Worm (Caenorhabditis elegans) whole organism, L3 larva: ENCODE data around the gene ZK1307.8.

Source experiments
- R02D3.7 ChIP-seq: fragments of 150-350 bp; optimal IDR thresholded peaks from 2 replicates; lab custom pipeline; 2014; ENCODE audit warnings: missing biosample characterization, missing genetic modification characterization
- ama-1 ChIP-seq: fragments of 150-350 bp; optimal IDR thresholded peaks from 2 replicates; lab custom pipeline; 2018
- ceh-28 ChIP-seq: fragments of 150-350 bp; optimal IDR thresholded peaks from 2 replicates; lab custom pipeline; 2014; ENCODE audit warnings: missing biosample characterization, missing genetic modification reagents, missing genetic modification characterization
- egl-27 ChIP-seq: sonication (generic microtip); optimal IDR thresholded peaks from 4 replicates; lab custom pipeline; 2017; ENCODE audit warnings: missing biosample characterization, missing genetic modification reagents, missing genetic modification characterization
- egl-5 ChIP-seq: fragments of 150-350 bp; optimal IDR thresholded peaks from 2 replicates; lab custom pipeline; 2017; ENCODE audit warnings: missing biosample characterization, missing genetic modification reagents, missing genetic modification characterization, inconsistent platforms
- elt-1 ChIP-seq: fragments of 150-350 bp; optimal IDR thresholded peaks from 2 replicates; lab custom pipeline; 2014; ENCODE audit warnings: missing biosample characterization, missing genetic modification characterization
- elt-2 ChIP-seq: sonication (generic microtip); optimal IDR thresholded peaks from 2 replicates; lab custom pipeline; 2016; ENCODE audit warnings: missing genetic modification reagents, mild to moderate bottlenecking, missing genetic modification characterization, missing compliant biosample characterization
- elt-3 ChIP-seq, 3 experiments: fragments of 150-350 bp in 1 of 3; sonication (generic microtip) in 2 of 3; optimal IDR thresholded peaks; 2 replicates in 2 of 3; 4 replicates in 1 of 3; lab custom pipeline; 2014 to 2017; ENCODE audit warnings: missing biosample characterization in 3 of 3, missing genetic modification characterization in 3 of 3
- eor-1 ChIP-seq, 2 experiments: fragments of 150-350 bp; optimal IDR thresholded peaks; 2 replicates each; lab custom pipeline; 2014 to 2018; ENCODE audit warnings: missing biosample characterization in 2 of 2, missing genetic modification characterization in 2 of 2
- hmg-11 ChIP-seq: sonication (generic microtip); optimal IDR thresholded peaks from 2 replicates; lab custom pipeline; 2016; ENCODE audit warnings: missing genetic modification characterization, missing compliant biosample characterization
- jun-1 ChIP-seq: fragments of 150-350 bp; optimal IDR thresholded peaks from 2 replicates; lab custom pipeline; 2014; ENCODE audit warnings: missing biosample characterization, missing genetic modification reagents, missing genetic modification characterization
- lin-15B ChIP-seq: fragments of 150-350 bp; optimal IDR thresholded peaks from 2 replicates; lab custom pipeline; 2014; ENCODE audit warnings: missing biosample characterization, missing genetic modification characterization
- lsy-12 ChIP-seq: sonication (generic microtip); optimal IDR thresholded peaks from 2 replicates; lab custom pipeline; 2016; ENCODE audit warnings: mild to moderate bottlenecking, missing genetic modification characterization, missing compliant biosample characterization
- mml-1 ChIP-seq: fragments of 150-350 bp; sonication (generic microtip); optimal IDR thresholded peaks from 3 replicates; lab custom pipeline; 2014; ENCODE audit warnings: missing biosample characterization, missing genetic modification characterization
- nfya-1 ChIP-seq: sonication (generic microtip); optimal IDR thresholded peaks from 2 replicates; lab custom pipeline; 2017; ENCODE audit warnings: missing genetic modification characterization, mild to moderate bottlenecking, missing compliant biosample characterization, antibody characterized with exemption, moderate library complexity; ENCODE audit not compliant: insufficient read depth
- nhr-12 ChIP-seq: fragments of 150-350 bp; optimal IDR thresholded peaks from 2 replicates; lab custom pipeline; 2014; ENCODE audit warnings: missing biosample characterization, missing genetic modification characterization
- nhr-23 ChIP-seq: fragments of 150-350 bp; optimal IDR thresholded peaks from 2 replicates; lab custom pipeline; 2014; ENCODE audit warnings: missing biosample characterization, missing genetic modification reagents, missing genetic modification characterization
- nhr-237 ChIP-seq: fragments of 150-350 bp; optimal IDR thresholded peaks from 2 replicates; lab custom pipeline; 2014; ENCODE audit warnings: missing biosample characterization, missing genetic modification characterization
- nhr-25 ChIP-seq: sonication (generic microtip); optimal IDR thresholded peaks from 2 replicates; lab custom pipeline; 2017; ENCODE audit warnings: missing biosample characterization, missing genetic modification characterization
- nhr-28 ChIP-seq: fragments of 150-350 bp; optimal IDR thresholded peaks from 2 replicates; lab custom pipeline; 2014; ENCODE audit warnings: missing biosample characterization, missing genetic modification characterization
- nhr-43 ChIP-seq: sonication (generic microtip); optimal IDR thresholded peaks from 2 replicates; lab custom pipeline; 2016; ENCODE audit warnings: mild to moderate bottlenecking, missing genetic modification characterization, missing compliant biosample characterization; ENCODE audit not compliant: poor library complexity, severe bottlenecking
- nhr-67 ChIP-seq: fragments of 150-350 bp; optimal IDR thresholded peaks from 2 replicates; lab custom pipeline; 2014; ENCODE audit warnings: missing biosample characterization, missing genetic modification characterization
- nhr-76 ChIP-seq: fragments of 150-350 bp; sonication (generic microtip); optimal IDR thresholded peaks from 5 replicates; lab custom pipeline; 2014; ENCODE audit warnings: missing biosample characterization, missing genetic modification characterization
- nhr-77 ChIP-seq: fragments of 150-350 bp; optimal IDR thresholded peaks from 2 replicates; lab custom pipeline; 2014; ENCODE audit warnings: missing biosample characterization, missing genetic modification characterization
- pha-4 ChIP-seq: fragments of 150-350 bp; optimal IDR thresholded peaks from 2 replicates; lab custom pipeline; 2014; ENCODE audit warnings: missing biosample characterization, missing genetic modification reagents, missing genetic modification characterization
- pqm-1 ChIP-seq: fragments of 150-350 bp; optimal IDR thresholded peaks from 2 replicates; lab custom pipeline; 2017; ENCODE audit warnings: missing biosample characterization, missing genetic modification characterization, inconsistent platforms
- snpc-4 ChIP-seq: fragments of 150-350 bp; optimal IDR thresholded peaks from 2 replicates; lab custom pipeline; 2014; ENCODE audit warnings: missing biosample characterization, missing genetic modification characterization
- tbx-2 ChIP-seq: sonication (generic microtip); optimal IDR thresholded peaks from 2 replicates; lab custom pipeline; 2016; ENCODE audit warnings: mild to moderate bottlenecking, missing genetic modification characterization, missing compliant biosample characterization
- zag-1 ChIP-seq: fragments of 150-350 bp; optimal IDR thresholded peaks from 2 replicates; lab custom pipeline; 2014; ENCODE audit warnings: missing biosample characterization, missing genetic modification characterization
- ztf-4 ChIP-seq: fragments of 150-350 bp; optimal IDR thresholded peaks from 2 replicates; lab custom pipeline; 2014; ENCODE audit warnings: missing biosample characterization, missing genetic modification characterization

Gene ZK1307.8

DNA sequence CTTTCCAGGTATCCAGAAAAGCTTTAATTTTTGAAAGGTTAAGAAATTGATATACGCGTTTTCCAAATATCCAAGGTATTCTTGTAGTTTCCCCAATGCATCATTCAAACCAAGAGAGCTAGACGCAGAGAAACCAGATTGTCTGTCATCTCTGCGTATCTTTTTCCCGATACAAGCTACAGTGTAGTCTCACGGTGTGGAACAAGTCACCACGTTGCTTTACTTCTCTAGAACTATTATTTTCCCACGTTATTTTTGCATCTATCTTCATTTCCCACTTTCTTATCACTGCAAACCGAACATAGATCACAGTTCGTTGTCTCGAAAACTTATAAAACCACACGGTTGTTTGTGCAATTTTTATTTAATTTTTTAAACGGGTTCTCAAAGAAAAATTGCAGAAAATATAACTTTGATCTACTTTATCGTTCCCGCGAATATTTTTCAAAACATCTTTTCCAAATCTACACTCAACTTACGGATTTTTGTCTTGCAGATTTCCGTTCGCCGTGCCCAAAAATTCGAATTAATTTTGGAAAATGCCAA is 31.9 kb downstream of the ZK1307.8 start, which contains the start of gene gstk-1:
Gene gstk-1, plus strand, starts transcription at position 496 of the 546 bp plus-strand sequence.
- TF ChIP-seq jun-1 (no peak), lsy-12 (tag; lab: Kevin White, UChicago) (peak; percentile 11), nhr-43 (tag; lab: Kevin White, UChicago) (peak; percentile 41), nhr-23 (tag; lab: Kevin White, UChicago) (peak; percentile 44), elt-2 (peak; percentile 87), pqm-1 (tag; lab: Kevin White, UChicago) (peak; percentile 74), egl-27 (no peak), pha-4 (tag; lab: Kevin White, UChicago) (peak; percentile 47)

DNA sequence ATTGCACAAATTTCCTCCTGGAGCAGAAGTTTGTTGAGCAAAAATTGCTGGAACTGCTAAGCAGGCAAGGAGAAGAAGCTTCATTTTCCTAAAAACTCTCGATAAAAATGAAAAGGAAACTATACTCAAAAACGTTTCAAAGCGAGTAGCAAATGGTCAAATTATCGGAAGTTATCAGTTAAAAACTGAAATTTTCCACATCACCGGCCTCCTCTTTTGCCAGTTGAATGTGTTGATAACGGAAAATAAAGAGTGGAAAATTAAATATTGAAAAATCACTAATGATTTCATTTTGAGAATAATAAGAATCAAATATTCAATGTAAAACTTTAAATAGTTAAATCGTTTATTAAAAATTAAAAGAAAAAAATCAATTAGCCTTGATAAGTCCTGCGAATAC is 34.5 kb downstream of the ZK1307.8 start, which contains the start of gene ZK1320.2:
Gene ZK1320.2, minus strand, starts transcription at position 88 of the 400 bp plus-strand sequence.
- TF ChIP-seq nhr-12 (tag; lab: Kevin White, UChicago) (no peak), elt-2 (peak; percentile 66), pqm-1 (tag; lab: Kevin White, UChicago) (peak; percentile 42)

DNA sequence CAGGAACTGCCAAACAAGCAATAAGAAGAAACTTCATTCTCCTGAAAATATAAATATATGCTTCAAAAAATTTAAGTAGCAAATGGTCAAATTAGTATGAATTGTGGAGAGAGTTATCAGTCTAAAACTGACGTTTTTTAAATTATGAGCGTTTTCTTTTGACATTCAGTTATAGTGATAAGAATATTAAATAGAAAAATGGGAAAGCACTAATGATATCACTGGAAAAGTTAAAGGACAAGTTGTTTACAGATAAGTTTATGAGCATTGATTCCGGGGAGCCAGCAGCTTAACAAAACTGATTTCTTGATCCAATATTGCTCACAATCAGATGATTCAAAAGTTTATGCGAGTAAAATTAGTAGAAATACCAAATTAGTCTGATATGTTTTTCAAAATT is 36.0 kb downstream of the ZK1307.8 start, which contains the start of gene ZK1320.3:
Gene ZK1320.3, minus strand, starts transcription at position 41 of the 400 bp plus-strand sequence.
- TF ChIP-seq nhr-67 (tag; lab: Kevin White, UChicago): no peak
- TF ChIP-seq elt-1 (tag; lab: Kevin White, UChicago): no peak
- peak; percentile 18 for TF ChIP-seq pqm-1 (tag; lab: Kevin White, UChicago)
- TF ChIP-seq elt-2: peak; percentile 67

DNA sequence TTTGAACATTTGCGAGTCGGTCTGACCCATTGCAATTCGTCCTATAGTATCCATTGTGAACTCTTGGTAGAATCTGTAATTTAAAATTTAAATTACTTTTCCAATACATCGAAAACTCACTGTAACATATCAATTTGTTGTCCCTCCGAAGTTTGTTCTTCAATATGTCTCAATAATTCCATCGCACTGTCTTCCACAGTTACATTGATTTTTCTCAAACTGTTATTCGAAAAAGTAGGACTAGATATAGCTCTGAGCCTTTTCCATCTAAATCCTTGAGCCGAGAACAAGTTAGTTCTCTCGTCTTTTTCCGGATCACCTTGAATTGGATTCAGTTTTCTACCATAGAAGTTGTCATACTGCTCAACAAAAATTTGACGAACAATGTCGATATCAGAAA is 37.7 kb downstream of the ZK1307.8 start:
- TF ChIP-seq R02D3.7 (tag; lab: Kevin White, UChicago): no peak
- TF ChIP-seq snpc-4 (tag; lab: Kevin White, UChicago): no peak
- no peak for TF ChIP-seq nhr-25 (tag; lab: Kevin White, UChicago)
- TF ChIP-seq mml-1 (tag; lab: Kevin White, UChicago): no peak
- no peak for TF ChIP-seq ceh-28
- TF ChIP-seq egl-5 (tag; lab: Kevin White, UChicago): no peak
- no peak for TF ChIP-seq nhr-67 (tag; lab: Kevin White, UChicago)
- no peak for TF ChIP-seq zag-1 (tag; lab: Kevin White, UChicago)
- TF ChIP-seq tbx-2: no peak
- TF ChIP-seq lin-15B: no peak
- TF ChIP-seq, all 47 proteins: peak for 0

DNA sequence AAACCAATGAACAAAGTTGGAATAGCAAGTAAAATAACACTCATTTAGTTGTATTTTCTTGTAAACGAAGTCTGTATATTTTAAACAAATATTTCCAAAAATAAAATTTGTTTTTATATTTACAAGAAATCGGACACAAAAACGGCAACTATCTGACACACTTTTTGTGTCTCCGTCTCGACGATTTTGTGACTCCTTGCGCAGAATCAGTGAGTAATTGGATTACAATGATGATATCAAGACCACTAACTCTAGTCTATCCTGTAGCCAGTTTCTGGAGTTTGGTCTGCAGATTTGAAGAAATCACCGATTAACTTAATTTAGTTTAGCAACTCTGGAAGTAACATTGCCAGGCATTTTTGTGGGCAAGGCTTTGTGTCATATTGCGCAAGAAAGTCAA is 38.4 kb downstream of the ZK1307.8 start, which contains the start of gene cyp-13A10:
Gene cyp-13A10, minus strand, starts transcription at position 88 of the 400 bp plus-strand sequence.
- no peak for TF ChIP-seq egl-27
- no peak for TF ChIP-seq ztf-4

DNA sequence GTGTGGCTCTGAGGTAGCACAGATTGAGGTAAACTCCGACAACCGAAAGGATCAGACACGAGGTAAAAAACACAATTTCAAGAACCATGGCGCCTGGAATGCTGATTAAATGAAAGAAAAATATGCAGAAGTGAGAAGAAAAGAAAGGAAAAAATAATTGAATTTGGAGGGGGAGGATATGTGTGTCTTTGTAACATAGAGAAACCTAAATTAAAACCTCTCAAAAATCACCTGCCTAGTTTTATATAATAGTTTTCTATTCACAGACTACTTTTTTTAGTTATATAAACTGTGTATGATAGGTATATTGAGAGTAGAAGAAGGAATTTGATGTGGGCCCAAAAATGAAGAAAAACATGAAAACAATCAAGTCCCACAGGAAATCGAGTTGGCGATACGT is 41.2 kb downstream of the ZK1307.8 start, which contains the start of gene ZK1320.5:
Gene ZK1320.5, minus strand, starts transcription at position 101 of the 400 bp plus-strand sequence.
- TF ChIP-seq nhr-237 (no peak), elt-1 (tag; lab: Kevin White, UChicago) (no peak), nfya-1 (tag; lab: Kevin White, UChicago) (no peak), eor-1 (tag; optimal IDR thresholded peaks at IDR 0.05; lab: Kevin White, UChicago) (no peak), egl-5 (tag; lab: Kevin White, UChicago) (no peak), nhr-25 (tag; lab: Kevin White, UChicago) (no peak), nhr-67 (tag; lab: Kevin White, UChicago) (no peak), elt-3 (tag; optimal IDR thresholded peaks at IDR 0.05; lab: Kevin White, UChicago) (no peak), nhr-76 (tag; lab: Kevin White, UChicago) (no peak), nhr-43 (tag; lab: Kevin White, UChicago) (no peak), hmg-11 (tag; lab: Kevin White, UChicago) (no peak), ama-1 (lab: Kevin White, UChicago) (no peak), R02D3.7 (tag; lab: Kevin White, UChicago) (no peak), ztf-4 (no peak), zag-1 (tag; lab: Kevin White, UChicago) (no peak), pha-4 (tag; lab: Kevin White, UChicago) (no peak), nhr-28 (tag; lab: Kevin White, UChicago) (no peak), nhr-77 (tag; lab: Kevin White, UChicago) (no peak)
